Worm (Caenorhabditis elegans) whole organism, midembryonic: Measurements from ENCODE around the gene ccz-1.

Experiments used
- T22C8.4 ChIP-seq: fragments of 200-800 bp; sonication (Bioruptor generic); IDR thresholded peaks from 2 replicates; pipeline ENCODE4 v1.3.6; 2022; ENCODE audit warnings: missing genetic modification characterization, missing compliant biosample characterization
- flt-1 ChIP-seq: fragments of 200-800 bp; sonication (Bioruptor generic); IDR thresholded peaks from 2 replicates; pipeline ENCODE4 v1.3.6; 2022; ENCODE audit warnings: missing genetic modification characterization, missing compliant biosample characterization
- klf-2 ChIP-seq: fragments of 200-800 bp; sonication (Bioruptor generic); conservative IDR thresholded peaks from 2 replicates; pipeline ENCODE4 v1.3.6; 2022; ENCODE audit warnings: missing genetic modification reagents, missing genetic modification characterization, missing compliant biosample characterization
- med-1 ChIP-seq: sonication (generic microtip); optimal IDR thresholded peaks from 2 replicates; lab custom pipeline; 2017; ENCODE audit warnings: missing genetic modification characterization, mild to moderate bottlenecking, missing compliant biosample characterization, antibody characterized with exemption, missing genetic modification reagents; ENCODE audit not compliant: insufficient read depth
- tab-1 ChIP-seq: fragments of 200-800 bp; sonication (Bioruptor generic); IDR thresholded peaks from 2 replicates; pipeline ENCODE4 v1.3.6; 2022; ENCODE audit warnings: missing genetic modification characterization, missing compliant biosample characterization
- ztf-23 ChIP-seq: fragments of 200-800 bp; sonication (Bioruptor generic); IDR thresholded peaks from 2 replicates; pipeline ENCODE4 v1.3.6; 2022; ENCODE audit warnings: missing genetic modification reagents, missing genetic modification characterization, missing compliant biosample characterization

- TF ChIP-seq tab-1 (no peak), T22C8.4 (no peak), flt-1 (no peak), med-1 (GFP tag; lab: Kevin White, UChicago) (no peak), ztf-23 (GFP tag; lab: Robert Waterston, UW) (no peak), klf-2 (GFP tag; lab: Robert Waterston, UW) (no peak)
These were observed 24.8 kb upstream of the ccz-1 start, which contains the start of gene lpin-1 for ce11 chrV:13653713-13654393.
